Fruit fly (Drosophila melanogaster) whole organism: ENCODE measurements around the gene orb2.

ENCODE experiments used
- CG8478 ChIP-seq: fragments of >200 bp; optimal IDR thresholded peaks from 2 replicates; lab custom pipeline; 2018; ENCODE audit warnings: inconsistent platforms
- EcR ChIP-seq, 2 experiments: fragments of >200 bp; optimal IDR thresholded peaks; 2 replicates each; lab custom pipeline; 2017; ENCODE audit warnings: missing biosample characterization in 2 of 2, missing genetic modification characterization in 2 of 2, missing genetic modification reagents in 2 of 2
- pan ChIP-seq: fragments of >200 bp; optimal IDR thresholded peaks from 2 replicates; lab custom pipeline; 2017
- psq ChIP-seq: fragments of >200 bp; optimal IDR thresholded peaks from 2 replicates; lab custom pipeline; 2017
- usp ChIP-seq: fragments of >200 bp; optimal IDR thresholded peaks from 2 replicates; lab custom pipeline; 2017; ENCODE audit warnings: missing biosample characterization, missing genetic modification characterization, mixed read lengths

dm6 chr3L:8939654-8940053, 14.6 kb downstream of the orb2 start:
- TF ChIP-seq CG8478, result no peak
- TF ChIP-seq EcR (GFP tag; optimal IDR thresholded peaks at IDR 0.05; lab: Kevin White, UChicago), result no peak
- TF ChIP-seq pan (lab: Kevin White, UChicago), result no peak
- TF ChIP-seq psq (lab: Kevin White, UChicago), result no peak
- TF ChIP-seq usp (GFP tag; lab: Kevin White, UChicago), result no peak
